Worm (Caenorhabditis elegans) whole organism, midembryonic: ENCODE measurements around the gene F20A1.4.

Experiments
- T22C8.4 ChIP-seq: fragments of 200-800 bp; sonication (Bioruptor generic); IDR thresholded peaks from 2 replicates; pipeline ENCODE4 v1.3.6; 2022; ENCODE audit warnings: missing genetic modification characterization, missing compliant biosample characterization
- cog-1 ChIP-seq: sonication (generic microtip); optimal IDR thresholded peaks from 2 replicates; lab custom pipeline; 2016; ENCODE audit warnings: missing genetic modification characterization, missing compliant biosample characterization
- flt-1 ChIP-seq: fragments of 200-800 bp; sonication (Bioruptor generic); IDR thresholded peaks from 2 replicates; pipeline ENCODE4 v1.3.6; 2022; ENCODE audit warnings: missing genetic modification characterization, missing compliant biosample characterization
- klf-2 ChIP-seq: fragments of 200-800 bp; sonication (Bioruptor generic); conservative IDR thresholded peaks from 2 replicates; pipeline ENCODE4 v1.3.6; 2022; ENCODE audit warnings: missing genetic modification reagents, missing genetic modification characterization, missing compliant biosample characterization
- med-1 ChIP-seq: sonication (generic microtip); optimal IDR thresholded peaks from 2 replicates; lab custom pipeline; 2017; ENCODE audit warnings: missing genetic modification characterization, mild to moderate bottlenecking, missing compliant biosample characterization, antibody characterized with exemption, missing genetic modification reagents; ENCODE audit not compliant: insufficient read depth
- ref-1 ChIP-seq: fragments of 200-800 bp; sonication (Bioruptor generic); conservative IDR thresholded peaks from 2 replicates; pipeline ENCODE4 v1.3.6; 2022; ENCODE audit warnings: missing genetic modification reagents, missing genetic modification characterization, missing compliant biosample characterization
- tab-1 ChIP-seq: fragments of 200-800 bp; sonication (Bioruptor generic); IDR thresholded peaks from 2 replicates; pipeline ENCODE4 v1.3.6; 2022; ENCODE audit warnings: missing genetic modification characterization, missing compliant biosample characterization
- ztf-23 ChIP-seq: fragments of 200-800 bp; sonication (Bioruptor generic); IDR thresholded peaks from 2 replicates; pipeline ENCODE4 v1.3.6; 2022; ENCODE audit warnings: missing genetic modification reagents, missing genetic modification characterization, missing compliant biosample characterization
- ztf-29 ChIP-seq: fragments of 200-800 bp; sonication (Bioruptor generic); IDR thresholded peaks from 2 replicates; pipeline ENCODE4 v1.3.6; 2022; ENCODE audit warnings: missing genetic modification reagents, missing genetic modification characterization, missing compliant biosample characterization

Gene F20A1.4

ce11 chrV:7015872-7016271, 5.8 kb downstream of the F20A1.4 start, which contains the start of gene C33G8.13:
Gene C33G8.13, minus strand, starts transcription at chrV:7015972.
- TF ChIP-seq tab-1 (GFP tag; lab: Robert Waterston, UW) (no peak), flt-1 (GFP tag; lab: Robert Waterston, UW) (no peak), ref-1 (GFP tag; lab: Robert Waterston, UW) (no peak), klf-2 (GFP tag; lab: Robert Waterston, UW) (no peak), cog-1 (tag; lab: Kevin White, UChicago) (no peak), med-1 (GFP tag; lab: Kevin White, UChicago) (no peak), ztf-29 (GFP tag; lab: Robert Waterston, UW) (no peak), T22C8.4 (no peak), ztf-23 (GFP tag; lab: Robert Waterston, UW) (no peak)

ce11 chrV:7012617-7013016, 9.1 kb downstream of the F20A1.4 start, which contains the start of gene srw-127:
Gene srw-127, plus strand, starts transcription at chrV:7012917.
- no peak for TF ChIP-seq flt-1 (GFP tag; lab: Robert Waterston, UW)
- TF ChIP-seq klf-2 (GFP tag; lab: Robert Waterston, UW) = no peak
- TF ChIP-seq med-1 (GFP tag; lab: Kevin White, UChicago) = no peak
- no peak for TF ChIP-seq tab-1 (GFP tag; lab: Robert Waterston, UW)
- no peak for TF ChIP-seq cog-1 (tag; lab: Kevin White, UChicago)
- no peak for TF ChIP-seq T22C8.4
- no peak for TF ChIP-seq ref-1 (GFP tag; lab: Robert Waterston, UW)
- no peak for TF ChIP-seq ztf-29 (GFP tag; lab: Robert Waterston, UW)

DNA sequence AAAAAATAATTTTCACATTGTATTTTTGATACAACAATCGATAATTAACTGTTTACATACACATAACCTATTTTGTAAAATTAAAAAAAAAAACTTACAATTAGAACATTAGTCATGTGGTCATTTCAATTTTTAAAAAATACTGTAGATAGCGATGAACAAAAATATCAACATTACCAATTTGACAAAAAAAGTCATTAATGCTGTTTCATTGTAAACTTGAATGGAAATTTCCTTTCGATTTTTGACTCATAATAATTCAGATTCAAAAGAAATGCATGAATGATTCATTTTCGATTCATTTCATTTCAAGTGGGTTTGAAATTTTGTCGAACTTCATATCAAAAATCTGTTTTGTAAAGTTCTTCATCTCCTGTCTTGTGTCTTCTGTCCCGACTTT, 12.2 kb downstream of the F20A1.4 start, which contains the start of gene C33G8.2:
C33G8.2 (plus strand) TSS at position 301 of the 400 bp plus-strand sequence.
- TF ChIP-seq klf-2 (GFP tag; lab: Robert Waterston, UW) (no peak), cog-1 (tag; lab: Kevin White, UChicago) (no peak), med-1 (GFP tag; lab: Kevin White, UChicago) (no peak), ztf-23 (GFP tag; lab: Robert Waterston, UW) (no peak), flt-1 (GFP tag; lab: Robert Waterston, UW) (no peak), ztf-29 (GFP tag; lab: Robert Waterston, UW) (no peak), T22C8.4 (no peak), tab-1 (GFP tag; lab: Robert Waterston, UW) (no peak), ref-1 (GFP tag; lab: Robert Waterston, UW) (no peak)

DNA sequence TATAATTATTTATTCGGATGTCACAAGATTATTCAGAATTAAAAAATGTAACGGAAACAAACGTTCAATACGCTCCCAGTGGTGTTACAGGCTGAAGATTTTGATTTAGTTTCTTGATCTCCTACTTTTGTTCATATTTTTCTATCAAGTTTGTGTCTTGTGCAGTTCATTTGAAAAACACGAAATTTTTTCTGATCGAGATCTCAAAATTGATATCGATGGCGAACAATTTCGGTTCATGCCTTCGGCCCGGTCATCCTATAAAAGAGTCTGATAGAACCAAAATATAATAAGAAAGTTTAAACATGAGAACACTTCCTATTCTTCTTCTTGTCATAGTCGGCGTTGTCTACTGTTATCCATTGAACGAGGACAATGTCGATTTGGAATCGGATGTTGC, 14.4 kb downstream of the F20A1.4 start, which contains the start of gene drd-10:
drd-10 (plus strand) TSS at position 301 of the 400 bp plus-strand sequence.
- TF ChIP-seq ref-1 (GFP tag; lab: Robert Waterston, UW) = no peak
- no peak for TF ChIP-seq klf-2 (GFP tag; lab: Robert Waterston, UW)
- TF ChIP-seq flt-1 (GFP tag; lab: Robert Waterston, UW) = no peak
- TF ChIP-seq ztf-29 (GFP tag; lab: Robert Waterston, UW) = no peak
- no peak for TF ChIP-seq tab-1 (GFP tag; lab: Robert Waterston, UW)
- TF ChIP-seq ztf-23 (GFP tag; lab: Robert Waterston, UW) = no peak
- no peak for TF ChIP-seq T22C8.4
- TF ChIP-seq cog-1 (tag; lab: Kevin White, UChicago) = no peak
- TF ChIP-seq med-1 (GFP tag; lab: Kevin White, UChicago) = no peak

DNA sequence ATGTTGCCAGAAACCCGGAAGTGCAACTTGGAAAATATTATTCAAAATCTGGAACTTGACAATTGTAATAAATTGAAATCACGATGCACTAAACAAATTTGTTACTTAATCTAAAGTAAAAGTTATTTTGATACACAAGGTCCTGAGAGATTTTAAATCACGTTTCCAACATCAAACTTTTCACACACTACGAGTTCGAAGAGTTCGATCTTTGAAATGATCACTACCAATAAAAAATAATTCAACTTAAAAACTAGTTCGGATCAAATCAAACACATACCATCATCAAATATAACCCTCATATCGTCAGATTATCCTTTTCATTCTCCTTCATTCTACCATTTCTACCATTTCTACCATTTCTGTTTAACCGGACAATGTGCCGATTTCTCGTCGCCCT, 15.7 kb downstream of the F20A1.4 start, which contains the start of gene spig-10:
spig-10 (plus strand) TSS at position 301 of the 400 bp plus-strand sequence.
- TF ChIP-seq ref-1 (GFP tag; lab: Robert Waterston, UW) = no peak
- no peak for TF ChIP-seq klf-2 (GFP tag; lab: Robert Waterston, UW)
- TF ChIP-seq ztf-29 (GFP tag; lab: Robert Waterston, UW) = no peak
- no peak for TF ChIP-seq med-1 (GFP tag; lab: Kevin White, UChicago)
- TF ChIP-seq ztf-23 (GFP tag; lab: Robert Waterston, UW) = no peak

- no peak for TF ChIP-seq ref-1 (GFP tag; lab: Robert Waterston, UW)
- no peak for TF ChIP-seq T22C8.4
- TF ChIP-seq klf-2 (GFP tag; lab: Robert Waterston, UW) = no peak
- TF ChIP-seq cog-1 (tag; lab: Kevin White, UChicago) = no peak
- TF ChIP-seq tab-1 (GFP tag; lab: Robert Waterston, UW) = no peak
- no peak for TF ChIP-seq ztf-29 (GFP tag; lab: Robert Waterston, UW)
- TF ChIP-seq flt-1 (GFP tag; lab: Robert Waterston, UW) = no peak
- TF ChIP-seq med-1 (GFP tag; lab: Kevin White, UChicago) = no peak
- no peak for TF ChIP-seq ztf-23 (GFP tag; lab: Robert Waterston, UW)
These were observed 17.8 kb downstream of the F20A1.4 start, which contains the start of gene srab-4 for ce11 chrV:7003850-7004249. Gene srab-4, plus strand, starts transcription at chrV:7004150.

- no peak for TF ChIP-seq klf-2 (GFP tag; lab: Robert Waterston, UW)
- TF ChIP-seq tab-1 (GFP tag; lab: Robert Waterston, UW) = no peak
- no peak for TF ChIP-seq ztf-29 (GFP tag; lab: Robert Waterston, UW)
- no peak for TF ChIP-seq med-1 (GFP tag; lab: Kevin White, UChicago)
- TF ChIP-seq T22C8.4 = no peak
- no peak for TF ChIP-seq ztf-23 (GFP tag; lab: Robert Waterston, UW)
- no peak for TF ChIP-seq cog-1 (tag; lab: Kevin White, UChicago)
These were observed 20.9 kb downstream of the F20A1.4 start for ce11 chrV:7000734-7001133.

ce11 chrV:6998303-6998884, 23.3 kb downstream of the F20A1.4 start, which contains the start of gene nhr-42:
Gene nhr-42, plus strand, starts transcription at chrV:6998819.
- no peak for TF ChIP-seq tab-1 (GFP tag; lab: Robert Waterston, UW)
- no peak for TF ChIP-seq ztf-23 (GFP tag; lab: Robert Waterston, UW)
- no peak for TF ChIP-seq cog-1 (tag; lab: Kevin White, UChicago)
- TF ChIP-seq ztf-29 (GFP tag; lab: Robert Waterston, UW) = no peak
- TF ChIP-seq klf-2 (GFP tag; lab: Robert Waterston, UW) = no peak
- TF ChIP-seq ref-1 (GFP tag; lab: Robert Waterston, UW) = no peak
- no peak for TF ChIP-seq T22C8.4
